Fruit fly (Drosophila melanogaster) whole organism: ENCODE measurements around the gene Atg8a.

Experiments used
- CG8478 ChIP-seq: fragments of >200 bp; optimal IDR thresholded peaks from 2 replicates; lab custom pipeline; 2018; ENCODE audit warnings: inconsistent platforms
- Dll ChIP-seq: fragments of >200 bp; optimal IDR thresholded peaks from 2 replicates; lab custom pipeline; 2017
- pan ChIP-seq: fragments of >200 bp; optimal IDR thresholded peaks from 2 replicates; lab custom pipeline; 2017
- psq ChIP-seq: fragments of >200 bp; optimal IDR thresholded peaks from 2 replicates; lab custom pipeline; 2017
- usp ChIP-seq: fragments of >200 bp; optimal IDR thresholded peaks from 2 replicates; lab custom pipeline; 2017; ENCODE audit warnings: missing biosample characterization, missing genetic modification characterization, mixed read lengths

DNA sequence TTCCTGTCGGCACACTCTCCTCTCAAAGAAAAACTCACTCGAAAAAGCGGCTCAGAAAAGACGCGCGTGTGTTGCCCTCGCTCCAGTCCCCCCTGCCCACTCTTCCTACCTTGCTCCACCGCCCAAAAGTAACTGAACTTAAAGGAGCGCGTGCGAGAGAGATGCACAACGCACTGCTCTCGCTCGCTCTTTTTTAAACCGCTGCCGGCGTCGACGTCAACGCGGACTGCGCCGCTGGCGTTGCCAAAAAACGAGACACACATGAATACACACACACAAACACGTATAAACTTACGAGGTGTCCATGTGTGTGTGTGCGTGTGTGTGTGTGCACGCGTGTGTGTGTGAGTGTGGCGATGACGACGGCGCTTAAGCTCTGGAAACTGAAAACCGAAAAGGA lies 48.7 kb upstream of the Atg8a start:
- TF ChIP-seq psq (lab: Kevin White, UChicago): no peak
- no peak for TF ChIP-seq Dll (lab: Kevin White, UChicago)
- no peak for TF ChIP-seq pan
- peak; percentile 8 for TF ChIP-seq CG8478 (lab: Kevin White, UChicago)
- TF ChIP-seq usp (GFP tag; lab: Kevin White, UChicago): no peak
